Worm (Caenorhabditis elegans) whole organism, L4 larva: ENCODE measurements around the gene met-2.

Experiments used
- D1046.2 ChIP-seq: fragments of 200-800 bp; sonication (Bioruptor generic); IDR thresholded peaks from 2 replicates; pipeline ENCODE4 v1.3.6; 2022; ENCODE audit warnings: missing genetic modification characterization, missing compliant biosample characterization
- F26F4.8 ChIP-seq: fragments of 200-800 bp; sonication (Bioruptor generic); conservative IDR thresholded peaks from 2 replicates; pipeline ENCODE4 v1.3.6; 2022; ENCODE audit warnings: missing genetic modification characterization, missing compliant biosample characterization
- T20F7.1 ChIP-seq: fragments of 200-800 bp; sonication (Bioruptor generic); optimal IDR thresholded peaks from 2 replicates; lab custom pipeline; 2018; ENCODE audit warnings: mild to moderate bottlenecking, missing genetic modification characterization, missing compliant biosample characterization
- T26A8.4 ChIP-seq: fragments of 200-800 bp; sonication (Bioruptor generic); IDR thresholded peaks from 2 replicates; pipeline ENCODE4 v1.3.6; 2022; ENCODE audit warnings: missing genetic modification characterization, missing compliant biosample characterization
- Y5F2A.4 ChIP-seq: fragments of 200-800 bp; sonication (Bioruptor generic); optimal IDR thresholded peaks from 2 replicates; lab custom pipeline; 2018; ENCODE audit warnings: mild to moderate bottlenecking, missing genetic modification characterization, missing compliant biosample characterization
- aha-1 ChIP-seq: fragments of 150-350 bp; peaks from one replicate; lab custom pipeline; 2014; ENCODE audit warnings: missing biosample characterization, missing genetic modification characterization
- aly-2 ChIP-seq: sonication (generic microtip); optimal IDR thresholded peaks from 2 replicates; lab custom pipeline; 2018; ENCODE audit warnings: missing biosample characterization, missing genetic modification characterization
- ama-1 ChIP-seq: fragments of 150-350 bp; optimal IDR thresholded peaks from 2 replicates; lab custom pipeline; 2014; ENCODE audit warnings: inconsistent platforms, mixed read lengths
- ceh-20 ChIP-seq: fragments of 200-800 bp; sonication (Bioruptor generic); IDR thresholded peaks from 2 replicates; pipeline ENCODE4 v1.3.6; 2022; ENCODE audit warnings: missing genetic modification reagents, missing genetic modification characterization, missing compliant biosample characterization
- ctbp-1 ChIP-seq: fragments of 200-800 bp; sonication (Bioruptor generic); IDR thresholded peaks from 2 replicates; pipeline ENCODE4 v1.3.6; 2022; ENCODE audit warnings: missing genetic modification reagents, missing genetic modification characterization, missing compliant biosample characterization
- daf-16 ChIP-seq, 3 experiments: sonication (generic microtip); optimal IDR thresholded peaks; 2 replicates each; lab custom pipeline; 2016 to 2017; ENCODE audit warnings: missing genetic modification characterization in 3 of 3, missing genetic modification reagents in 3 of 3, mild to moderate bottlenecking in 2 of 3, missing compliant biosample characterization in 2 of 3, missing biosample characterization in 1 of 3, moderate library complexity in 1 of 3
- dmd-6 ChIP-seq: fragments of 200-800 bp; sonication (Bioruptor generic); IDR thresholded peaks from 2 replicates; pipeline ENCODE4 v1.3.6; 2022; ENCODE audit warnings: missing genetic modification reagents, missing genetic modification characterization, missing compliant biosample characterization
- dmd-9 ChIP-seq: fragments of 200-800 bp; sonication (Bioruptor generic); IDR thresholded peaks from 2 replicates; pipeline ENCODE4 v1.3.6; 2022; ENCODE audit warnings: missing genetic modification reagents, missing genetic modification characterization, missing compliant biosample characterization
- dpl-1 ChIP-seq: fragments of 150-350 bp; optimal IDR thresholded peaks from 2 replicates; lab custom pipeline; 2014; ENCODE audit warnings: missing biosample characterization, missing genetic modification reagents, missing genetic modification characterization
- dve-1 ChIP-seq: sonication (generic microtip); optimal IDR thresholded peaks from 2 replicates; lab custom pipeline; 2017; ENCODE audit warnings: antibody characterized with exemption, mild to moderate bottlenecking, missing genetic modification characterization, missing compliant biosample characterization; ENCODE audit not compliant: insufficient read depth
- fkh-10 ChIP-seq: fragments of 150-350 bp; optimal IDR thresholded peaks from 2 replicates; lab custom pipeline; 2014; ENCODE audit warnings: missing biosample characterization, missing genetic modification reagents, missing genetic modification characterization
- hif-1 ChIP-seq, 2 experiments: sonication (generic microtip); optimal IDR thresholded peaks; 2 replicates each; lab custom pipeline; 2016 to 2017; ENCODE audit warnings: missing compliant biosample characterization in 2 of 2, missing genetic modification characterization in 2 of 2, missing genetic modification reagents in 2 of 2, missing genotype in 2 of 2, mild to moderate bottlenecking in 1 of 2
- hlh-11 ChIP-seq: fragments of 200-800 bp; sonication (Bioruptor generic); optimal IDR thresholded peaks from 2 replicates; lab custom pipeline; 2018; ENCODE audit warnings: mild to moderate bottlenecking, missing genetic modification characterization, missing compliant biosample characterization
- hlh-30 ChIP-seq: sonication (generic microtip); optimal IDR thresholded peaks from 2 replicates; lab custom pipeline; 2017; ENCODE audit warnings: antibody characterized with exemption, mild to moderate bottlenecking, missing genetic modification characterization, missing compliant biosample characterization; ENCODE audit not compliant: insufficient read depth
- hmg-1.1 ChIP-seq: fragments of 200-800 bp; sonication (Bioruptor generic); IDR thresholded peaks from 2 replicates; pipeline ENCODE4 v1.3.6; 2022; ENCODE audit warnings: missing genetic modification reagents, missing genetic modification characterization, missing compliant biosample characterization
- lin-1 ChIP-seq: fragments of 200-800 bp; sonication (Bioruptor generic); IDR thresholded peaks from 2 replicates; pipeline ENCODE4 v1.3.6; 2022; ENCODE audit warnings: missing genetic modification reagents, missing genetic modification characterization, missing compliant biosample characterization
- lin-13 ChIP-seq: fragments of 150-350 bp; optimal IDR thresholded peaks from 2 replicates; lab custom pipeline; 2014; ENCODE audit warnings: missing biosample characterization, missing genetic modification reagents, missing genetic modification characterization
- lin-38 ChIP-seq: fragments of 200-800 bp; sonication (Bioruptor generic); IDR thresholded peaks from 2 replicates; pipeline ENCODE4 v1.3.6; 2022; ENCODE audit warnings: missing genetic modification reagents, missing genetic modification characterization, missing compliant biosample characterization
- lin-39 ChIP-seq: fragments of 150-350 bp; optimal IDR thresholded peaks from 2 replicates; lab custom pipeline; 2014; ENCODE audit warnings: missing biosample characterization, missing genetic modification reagents, missing genetic modification characterization
- lsy-2 ChIP-seq, 2 experiments: fragments of 150-350 bp in 1 of 2; sonication (generic microtip) in 1 of 2; optimal IDR thresholded peaks; 2 replicates each; lab custom pipeline; 2014 to 2017; ENCODE audit warnings: missing biosample characterization in 2 of 2, missing genetic modification characterization in 2 of 2
- madf-9 ChIP-seq: fragments of 200-800 bp; sonication (Bioruptor generic); conservative IDR thresholded peaks from 2 replicates; pipeline ENCODE4 v1.3.6; 2022; ENCODE audit warnings: missing genetic modification reagents, missing genetic modification characterization, missing compliant biosample characterization
- mdl-1 ChIP-seq, 2 experiments: fragments of 150-350 bp in 1 of 2; sonication (generic microtip) in 1 of 2; optimal IDR thresholded peaks; 2 replicates each; lab custom pipeline; 2014 to 2017; ENCODE audit warnings: missing biosample characterization in 2 of 2, missing genetic modification characterization in 2 of 2
- mep-1 ChIP-seq: fragments of 150-350 bp; sonication (generic microtip); optimal IDR thresholded peaks from 3 replicates; lab custom pipeline; 2014; ENCODE audit warnings: missing biosample characterization, missing genetic modification characterization
- mes-2 ChIP-seq: sonication (generic microtip); optimal IDR thresholded peaks from 2 replicates; lab custom pipeline; 2016; ENCODE audit warnings: missing genotype, mild to moderate bottlenecking, missing genetic modification characterization, missing compliant biosample characterization; ENCODE audit not compliant: poor library complexity, severe bottlenecking
- mxl-3 ChIP-seq: fragments of 200-800 bp; sonication (Bioruptor generic); optimal IDR thresholded peaks from 2 replicates; lab custom pipeline; 2018; ENCODE audit warnings: mild to moderate bottlenecking, missing genetic modification characterization, missing compliant biosample characterization
- nhr-102 ChIP-seq: sonication (generic microtip); optimal IDR thresholded peaks from 2 replicates; lab custom pipeline; 2016; ENCODE audit warnings: mild to moderate bottlenecking, missing genetic modification characterization, moderate library complexity, missing compliant biosample characterization
- nhr-25 ChIP-seq: sonication (generic microtip); optimal IDR thresholded peaks from 2 replicates; lab custom pipeline; 2017; ENCODE audit warnings: missing genetic modification characterization, mild to moderate bottlenecking, missing compliant biosample characterization, antibody characterized with exemption, moderate library complexity, borderline replicate concordance; ENCODE audit not compliant: insufficient read depth
- nhr-28 ChIP-seq: fragments of 150-350 bp; optimal IDR thresholded peaks from 2 replicates; lab custom pipeline; 2014; ENCODE audit warnings: missing biosample characterization, missing genetic modification characterization
- nhr-6 ChIP-seq: fragments of 150-350 bp; optimal IDR thresholded peaks from 2 replicates; lab custom pipeline; 2014; ENCODE audit warnings: missing biosample characterization, missing genetic modification characterization
- nhr-76 ChIP-seq: fragments of 150-350 bp; optimal IDR thresholded peaks from 2 replicates; lab custom pipeline; 2014; ENCODE audit warnings: missing biosample characterization, missing genetic modification characterization
- nhr-77 ChIP-seq: fragments of 150-350 bp; optimal IDR thresholded peaks from 2 replicates; lab custom pipeline; 2014; ENCODE audit warnings: missing biosample characterization, missing genetic modification characterization
- pha-4 ChIP-seq, 2 experiments: fragments of 150-350 bp in 1 of 2; fragments of 200-800 bp in 1 of 2; sonication (Bioruptor generic) in 1 of 2; IDR thresholded peaks in 1 of 2; optimal IDR thresholded peaks in 1 of 2; 2 replicates each; pipeline versions ENCODE4 v1.3.6 to Lab custom; 2014 to 2022; ENCODE audit warnings: missing genetic modification characterization in 2 of 2, missing genetic modification reagents in 2 of 2, missing biosample characterization in 1 of 2, missing compliant biosample characterization in 1 of 2
- php-3 ChIP-seq: fragments of 200-800 bp; sonication (Bioruptor generic); IDR thresholded peaks from 2 replicates; pipeline ENCODE4 v1.3.6; 2022; ENCODE audit warnings: missing genetic modification reagents, missing genetic modification characterization, missing compliant biosample characterization
- pqm-1 ChIP-seq: sonication (generic microtip); optimal IDR thresholded peaks from 2 replicates; lab custom pipeline; 2017; ENCODE audit warnings: missing biosample characterization, missing genetic modification characterization
- rbr-2 ChIP-seq: sonication (generic microtip); optimal IDR thresholded peaks from 2 replicates; lab custom pipeline; 2016; ENCODE audit warnings: missing genotype, missing genetic modification characterization, missing compliant biosample characterization
- sdz-12 ChIP-seq: fragments of 200-800 bp; sonication (Bioruptor generic); optimal IDR thresholded peaks from 2 replicates; lab custom pipeline; 2018; ENCODE audit warnings: mild to moderate bottlenecking, missing genetic modification characterization, missing compliant biosample characterization
- set-16 ChIP-seq: fragments of 200-800 bp; sonication (Bioruptor generic); IDR thresholded peaks from 2 replicates; pipeline ENCODE4 v1.3.6; 2022; ENCODE audit warnings: missing genetic modification reagents, missing genetic modification characterization, missing compliant biosample characterization
- skn-1 ChIP-seq: fragments of 150-350 bp; optimal IDR thresholded peaks from 2 replicates; lab custom pipeline; 2014; ENCODE audit warnings: missing biosample characterization, missing genetic modification characterization
- spr-1 ChIP-seq: sonication (generic microtip); optimal IDR thresholded peaks from 2 replicates; lab custom pipeline; 2016; ENCODE audit warnings: mild to moderate bottlenecking, missing genetic modification characterization, missing compliant biosample characterization
- tra-1 ChIP-seq: fragments of 200-800 bp; sonication (Bioruptor generic); IDR thresholded peaks from 2 replicates; pipeline ENCODE4 v1.3.6; 2022; ENCODE audit warnings: missing genetic modification reagents, missing genetic modification characterization, missing compliant biosample characterization
- unc-62 ChIP-seq, 3 experiments: fragments of 150-350 bp in 1 of 3; sonication (generic microtip); optimal IDR thresholded peaks in 2 of 3; peaks in 1 of 3; 1 replicate in 1 of 3; 2 replicates in 2 of 3; lab custom pipeline; 2014 to 2017; ENCODE audit warnings: missing biosample characterization in 3 of 3, missing genetic modification characterization in 3 of 3, missing genetic modification reagents in 3 of 3, missing genotype in 1 of 3
- zfp-2 ChIP-seq: sonication (generic microtip); optimal IDR thresholded peaks from 2 replicates; lab custom pipeline; 2016; ENCODE audit warnings: mild to moderate bottlenecking, missing genetic modification characterization, missing compliant biosample characterization
- ztf-7 ChIP-seq: fragments of 150-350 bp; optimal IDR thresholded peaks from 2 replicates; lab custom pipeline; 2014; ENCODE audit warnings: missing biosample characterization, missing genetic modification characterization

met-2 gene

DNA sequence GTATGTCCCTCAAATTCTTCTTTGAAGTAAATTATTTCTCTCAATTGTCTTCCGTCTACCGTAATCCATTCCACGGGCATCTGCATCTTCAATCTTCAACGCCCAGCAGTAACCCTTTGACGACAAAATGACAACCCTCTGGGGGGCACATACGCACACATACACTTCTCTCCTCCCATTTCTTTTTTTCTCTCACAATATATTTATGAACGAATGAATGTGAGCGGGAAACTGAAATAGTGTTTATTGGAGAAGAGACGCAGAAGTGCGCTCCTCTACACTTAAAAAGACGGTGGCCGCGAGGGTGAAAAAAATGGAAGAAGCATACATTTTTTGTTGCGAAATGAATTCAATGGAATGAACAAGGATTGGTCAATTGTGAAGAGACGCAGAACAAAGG lies 36.9 kb downstream of the met-2 start:
- TF ChIP-seq mxl-3 (GFP tag; lab: Kevin White, UChicago) (peak; percentile 85), ama-1 (lab: Kevin White, UChicago) (peak; percentile 28), mdl-1 (tag; optimal IDR thresholded peaks at IDR 0.05; lab: Kevin White, UChicago) (peak in 1 of 2 experiments; percentile 68), hif-1 (tag; optimal IDR thresholded peaks at IDR 0.05; lab: Kevin White, UChicago) (peak in 1 of 2 experiments; percentile 67), Y5F2A.4 (GFP tag; lab: Kevin White, UChicago) (no peak), ceh-20 (peak; percentile 26; the same call in 1 of the 2 replicates), dmd-9 (GFP tag; lab: Robert Waterston, UW) (0 out of 2 replicates have a peak, but pooled peaks have one; percentile 8), lin-13 (peak; percentile 35), rbr-2 (peak; percentile 80), ctbp-1 (0 out of 2 replicates have a peak, but pooled peaks have one; percentile 45), unc-62 (GFP tag; optimal IDR thresholded peaks at IDR 0.05 in 1 of 2; lab: Kevin White, UChicago) (peak in 1 of 2 experiments; percentile 96), unc-62 (tag; optimal IDR thresholded peaks at IDR 0.05; lab: Kevin White, UChicago) (no peak), dmd-6 (GFP tag; lab: Robert Waterston, UW) (peak; percentile 52; the same call in 1 of the 2 replicates), nhr-25 (tag; lab: Kevin White, UChicago) (peak; percentile 1), mes-2 (tag; lab: Kevin White, UChicago) (peak; percentile 74), nhr-6 (tag; lab: Kevin White, UChicago) (no peak), aha-1 (tag; lab: Kevin White, UChicago) (peak; percentile 90), lsy-2 (tag; optimal IDR thresholded peaks at IDR 0.05; lab: Kevin White, UChicago) (peak; percentile 66 to 95), spr-1 (peak; percentile 39), lin-38 (GFP tag; lab: Robert Waterston, UW) (peak; percentile 43), set-16 (GFP tag; lab: Robert Waterston, UW) (no peak), F26F4.8 (GFP tag; lab: Robert Waterston, UW) (no peak), zfp-2 (no peak), daf-16 (GFP tag; optimal IDR thresholded peaks at IDR 0.05; lab: Kevin White, UChicago) (no peak), daf-16 (tag; optimal IDR thresholded peaks at IDR 0.05; lab: Kevin White, UChicago) (peak; percentile 84), dve-1 (tag; lab: Kevin White, UChicago) (peak; percentile 94), hlh-11 (tag; lab: Kevin White, UChicago) (peak; percentile 90), pha-4 (GFP tag; IDR thresholded peaks at IDR 0.05; lab: Robert Waterston, UW) (peak; percentile 65), pha-4 (tag; optimal IDR thresholded peaks at IDR 0.05; lab: Kevin White, UChicago) (peak; percentile 94), mep-1 (tag; lab: Kevin White, UChicago) (peak; percentile 93), D1046.2 (GFP tag; lab: Robert Waterston, UW) (peak; percentile 26; the same call in 1 of the 2 replicates), nhr-102 (tag; lab: Kevin White, UChicago) (peak; percentile 29), hlh-30 (tag; lab: Kevin White, UChicago) (peak; percentile 80), hmg-1.1 (GFP tag; lab: Robert Waterston, UW) (peak; percentile 81), fkh-10 (GFP tag; lab: Kevin White, UChicago) (peak; percentile 2), lin-39 (tag; lab: Kevin White, UChicago) (no peak), lin-1 (0 out of 2 replicates have a peak, but pooled peaks have one; percentile 35), nhr-77 (tag; lab: Kevin White, UChicago) (peak; percentile 43), T26A8.4 (peak; percentile 25; the same call in 1 of the 2 replicates), tra-1 (GFP tag; lab: Robert Waterston, UW) (no peak), dpl-1 (peak; percentile 62), php-3 (GFP tag; lab: Robert Waterston, UW) (0 out of 2 replicates have a peak, but pooled peaks have one; percentile 22), skn-1 (tag; lab: Kevin White, UChicago) (no peak), nhr-76 (tag; lab: Kevin White, UChicago) (no peak), nhr-28 (tag; lab: Kevin White, UChicago) (peak; percentile 80), aly-2 (no peak), pqm-1 (tag; lab: Kevin White, UChicago) (peak; percentile 61), madf-9 (GFP tag; lab: Robert Waterston, UW) (0 out of 2 replicates have a peak, but pooled peaks have one; percentile 35), T20F7.1 (GFP tag; lab: Kevin White, UChicago) (peak; percentile 81), sdz-12 (GFP tag; lab: Kevin White, UChicago) (no peak), ztf-7 (peak; percentile 42)
- TF ChIP-seq, all 104 proteins: peak for 37
